Worm (Caenorhabditis elegans): ENCODE measurements around the gene mrps-9.

Gene mrps-9

DNA sequence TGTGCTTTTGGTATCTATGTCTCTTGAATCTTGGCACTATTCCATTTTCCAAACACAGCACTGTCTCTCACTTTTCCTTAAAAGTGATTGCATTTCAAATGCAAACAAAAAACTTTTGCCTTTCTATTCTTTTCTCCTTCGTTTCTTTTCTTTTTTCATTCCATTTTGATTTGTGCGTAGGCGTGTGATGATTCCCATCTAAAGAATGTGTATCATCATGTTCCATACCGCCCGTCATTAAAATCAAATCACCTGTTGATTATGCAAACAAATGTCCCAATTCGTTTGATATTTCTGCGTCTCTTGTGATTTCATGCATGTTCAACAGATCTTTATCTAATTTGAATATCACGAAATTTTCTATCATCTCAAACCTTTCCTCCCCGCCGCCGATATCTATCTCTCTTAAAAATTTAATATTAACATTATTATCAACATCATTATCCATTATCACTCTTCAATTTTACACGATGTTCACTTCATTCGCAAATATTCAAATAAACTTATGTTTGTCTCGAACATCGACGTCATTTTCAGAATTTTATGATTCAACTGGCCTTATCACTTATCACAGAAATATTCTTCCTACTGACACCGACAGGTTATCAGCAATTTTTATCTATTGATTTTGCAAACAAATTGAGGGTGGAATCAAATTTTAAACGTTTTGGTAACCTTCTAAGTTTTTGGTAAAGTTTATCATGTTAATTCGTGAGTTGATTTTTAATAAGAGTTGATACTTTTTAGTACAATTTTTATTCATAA lies 25.6 kb downstream of the mrps-9 start:
- no peak for TF ChIP-seq klf-2 (GFP tag; conservative IDR thresholded peaks at IDR 0.05)
- TF ChIP-seq ref-1 (GFP tag; conservative IDR thresholded peaks at IDR 0.05) = no peak
- no peak for TF ChIP-seq med-1 (GFP tag; optimal IDR thresholded peaks at IDR 0.05; ENCODE audit: insufficient read depth)
- no peak for TF ChIP-seq ztf-23 (GFP tag; IDR thresholded peaks at IDR 0.05)

DNA sequence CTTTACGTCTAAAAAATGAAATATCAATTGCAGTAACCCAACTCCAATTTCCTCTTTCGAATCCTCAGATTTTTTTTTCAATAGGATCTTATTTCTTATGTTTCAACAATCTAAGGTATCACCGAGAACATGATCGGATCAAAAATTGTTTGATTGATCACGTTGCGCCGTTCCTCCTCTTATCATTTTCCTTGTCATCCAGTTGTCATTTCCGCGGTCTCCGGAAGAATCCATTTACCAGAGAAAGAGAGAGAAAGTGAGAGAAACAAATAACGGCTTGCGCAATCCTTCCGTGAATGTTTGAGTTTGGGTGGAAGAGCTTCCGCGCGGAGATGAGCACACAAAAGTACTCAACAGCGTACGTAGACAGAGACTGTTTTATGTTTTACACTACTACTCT lies 27.4 kb downstream of the mrps-9 start:
- TF ChIP-seq ztf-29 (GFP tag; IDR thresholded peaks at IDR 0.05) (no peak), ref-1 (GFP tag; conservative IDR thresholded peaks at IDR 0.05) (no peak), klf-2 (GFP tag; conservative IDR thresholded peaks at IDR 0.05) (no peak), tab-1 (GFP tag; IDR thresholded peaks at IDR 0.05) (no peak), T22C8.4 (GFP tag; IDR thresholded peaks at IDR 0.05) (no peak), ztf-23 (GFP tag; IDR thresholded peaks at IDR 0.05) (no peak), flt-1 (GFP tag; IDR thresholded peaks at IDR 0.05) (no peak), med-1 (GFP tag; optimal IDR thresholded peaks at IDR 0.05; ENCODE audit: insufficient read depth) (no peak), cog-1 (tag; optimal IDR thresholded peaks at IDR 0.05) (no peak)

DNA sequence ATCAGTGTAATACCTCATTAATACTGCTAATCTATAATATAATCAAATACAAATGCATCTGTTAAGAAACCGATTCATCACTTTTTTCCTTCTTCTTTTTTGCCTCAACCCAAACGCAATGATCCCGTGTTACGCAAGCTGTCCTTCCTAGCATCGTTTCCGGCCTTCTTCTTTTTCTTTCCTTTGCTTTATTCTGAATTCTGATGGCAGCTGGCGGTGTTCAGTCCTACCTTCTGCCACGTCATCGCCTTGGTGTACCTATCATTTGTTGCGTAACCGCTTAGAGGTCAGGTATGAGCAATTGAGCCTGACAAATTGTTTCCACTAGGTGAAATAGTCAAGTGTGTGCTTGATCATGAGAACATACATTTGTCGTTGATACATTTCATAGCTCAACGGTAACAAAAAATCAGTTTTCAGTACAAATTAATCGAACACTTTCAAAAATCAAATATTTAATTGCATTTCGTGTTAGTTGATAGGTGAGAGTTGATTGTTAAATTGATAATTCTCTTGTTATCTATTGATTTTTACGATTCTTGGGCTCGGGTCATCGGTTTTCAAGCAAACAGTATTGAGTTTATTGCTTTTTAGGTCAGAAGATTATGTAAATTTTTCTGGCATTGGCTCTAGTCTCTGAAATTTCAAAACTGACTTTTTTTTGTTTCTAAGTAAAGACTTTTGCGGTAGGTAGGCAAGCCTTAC lies 32.5 kb downstream of the mrps-9 start:
- TF ChIP-seq ztf-23 (GFP tag; IDR thresholded peaks at IDR 0.05) (no peak), klf-2 (GFP tag; conservative IDR thresholded peaks at IDR 0.05) (no peak), flt-1 (GFP tag; IDR thresholded peaks at IDR 0.05) (no peak), cog-1 (tag; optimal IDR thresholded peaks at IDR 0.05) (no peak), T22C8.4 (GFP tag; IDR thresholded peaks at IDR 0.05) (no peak), tab-1 (GFP tag; IDR thresholded peaks at IDR 0.05) (no peak), ztf-29 (GFP tag; IDR thresholded peaks at IDR 0.05) (no peak), med-1 (GFP tag; optimal IDR thresholded peaks at IDR 0.05; ENCODE audit: insufficient read depth) (no peak), ref-1 (GFP tag; conservative IDR thresholded peaks at IDR 0.05) (no peak)

DNA sequence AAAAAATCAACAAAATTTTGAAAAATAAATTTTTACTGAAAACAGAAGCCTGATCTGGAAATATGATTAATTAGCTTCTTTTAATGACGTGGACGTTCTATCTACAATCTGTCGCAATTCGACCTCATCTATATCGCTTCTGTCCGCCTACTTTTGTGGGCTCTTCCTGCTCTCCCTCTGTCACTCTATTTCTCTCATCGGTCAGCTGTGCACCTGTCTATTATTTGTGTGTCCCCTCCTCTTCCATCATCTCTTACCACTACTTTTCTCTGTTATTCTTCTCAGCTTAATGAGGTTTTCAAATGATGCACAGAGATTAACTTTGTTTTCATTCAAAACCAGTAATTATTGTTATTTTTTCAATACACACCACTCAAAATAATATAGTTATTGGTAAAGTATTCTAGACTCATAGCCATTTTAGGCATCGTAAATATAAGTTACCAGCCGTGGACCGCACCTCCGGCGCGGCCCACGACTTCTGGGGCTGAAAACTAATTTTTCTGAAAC lies 33.3 kb downstream of the mrps-9 start:
- 0 out of 2 replicates have a peak, but pooled peaks have one; percentile 66 for TF ChIP-seq tab-1 (GFP tag; IDR thresholded peaks at IDR 0.05)
- no peak for TF ChIP-seq T22C8.4 (GFP tag; IDR thresholded peaks at IDR 0.05)

DNA sequence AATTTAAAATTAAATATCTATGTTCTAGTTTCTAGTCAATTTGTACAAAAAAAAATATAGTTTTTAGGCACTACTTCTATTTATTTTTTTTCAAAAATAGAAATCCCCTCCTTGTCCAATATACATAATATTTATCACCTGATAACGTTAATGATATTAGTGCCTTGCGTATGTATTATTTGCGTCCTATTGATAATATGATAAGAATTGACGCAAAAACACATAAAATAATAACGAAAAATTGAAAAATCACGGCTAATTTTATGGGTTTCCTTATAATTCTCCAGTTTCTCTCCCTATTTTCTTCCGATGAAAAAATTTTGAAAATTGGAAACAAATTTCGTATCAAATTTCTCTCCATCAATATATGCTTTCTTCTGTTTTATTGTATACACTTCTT lies 33.9 kb downstream of the mrps-9 start:
- TF ChIP-seq ztf-23 (GFP tag; IDR thresholded peaks at IDR 0.05) (no peak), ztf-29 (GFP tag; IDR thresholded peaks at IDR 0.05) (no peak), cog-1 (tag; optimal IDR thresholded peaks at IDR 0.05) (no peak), T22C8.4 (GFP tag; IDR thresholded peaks at IDR 0.05) (no peak), klf-2 (GFP tag; conservative IDR thresholded peaks at IDR 0.05) (no peak), tab-1 (GFP tag; IDR thresholded peaks at IDR 0.05) (no peak), med-1 (GFP tag; optimal IDR thresholded peaks at IDR 0.05; ENCODE audit: insufficient read depth) (no peak), ref-1 (GFP tag; conservative IDR thresholded peaks at IDR 0.05) (no peak), flt-1 (GFP tag; IDR thresholded peaks at IDR 0.05) (no peak)

DNA sequence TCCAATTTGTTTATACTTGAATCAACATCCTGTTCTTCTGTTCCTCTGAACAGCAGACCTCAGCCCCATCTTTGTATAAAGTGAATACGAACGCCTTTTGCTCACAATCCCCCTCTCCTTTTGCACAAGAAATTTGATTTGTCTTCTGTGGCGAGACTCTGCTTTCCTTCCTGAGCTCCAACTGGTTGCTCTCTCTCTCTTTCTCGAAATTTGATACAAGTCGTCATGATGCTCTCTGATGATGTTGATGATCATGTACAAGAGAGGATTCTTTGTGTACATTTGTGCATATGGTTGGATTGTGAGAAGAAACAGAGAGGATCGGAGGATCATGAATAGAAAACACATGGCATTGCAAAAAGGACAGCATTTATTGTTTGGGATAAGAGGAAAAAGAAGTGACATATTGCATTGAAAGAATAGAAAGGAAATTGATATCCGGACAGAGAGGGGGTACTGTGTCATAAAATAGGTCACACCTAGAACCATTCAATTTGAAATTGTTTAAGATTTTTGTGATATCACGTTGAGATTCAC lies 35.1 kb downstream of the mrps-9 start:
- 0 out of 2 replicates have a peak, but pooled peaks have one; percentile 15 for TF ChIP-seq flt-1 (GFP tag; IDR thresholded peaks at IDR 0.05)
- no peak for TF ChIP-seq cog-1 (tag; optimal IDR thresholded peaks at IDR 0.05)

DNA sequence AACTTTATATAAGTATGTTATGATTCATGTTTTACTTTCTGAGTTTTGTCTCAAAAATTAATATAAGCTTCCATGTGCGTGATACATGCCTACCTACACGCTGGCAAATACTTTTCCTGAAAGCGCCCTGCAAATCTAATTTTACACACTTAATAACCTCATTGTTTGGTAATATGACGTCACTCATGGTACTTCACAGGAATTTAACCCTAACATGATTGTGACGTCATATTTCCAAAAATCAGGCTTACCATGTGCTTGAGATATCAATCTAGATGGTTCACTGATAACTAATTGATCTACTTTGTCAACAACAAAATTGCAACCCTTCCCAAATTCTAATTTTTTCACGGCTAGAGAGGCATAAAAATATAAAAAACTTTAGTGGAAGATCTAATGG lies 37.6 kb downstream of the mrps-9 start:
- no peak for TF ChIP-seq ref-1 (GFP tag; conservative IDR thresholded peaks at IDR 0.05)
- TF ChIP-seq T22C8.4 (GFP tag; IDR thresholded peaks at IDR 0.05) = no peak
- TF ChIP-seq flt-1 (GFP tag; IDR thresholded peaks at IDR 0.05) = no peak
- TF ChIP-seq ztf-23 (GFP tag; IDR thresholded peaks at IDR 0.05) = no peak
- TF ChIP-seq med-1 (GFP tag; optimal IDR thresholded peaks at IDR 0.05; ENCODE audit: insufficient read depth) = no peak

DNA sequence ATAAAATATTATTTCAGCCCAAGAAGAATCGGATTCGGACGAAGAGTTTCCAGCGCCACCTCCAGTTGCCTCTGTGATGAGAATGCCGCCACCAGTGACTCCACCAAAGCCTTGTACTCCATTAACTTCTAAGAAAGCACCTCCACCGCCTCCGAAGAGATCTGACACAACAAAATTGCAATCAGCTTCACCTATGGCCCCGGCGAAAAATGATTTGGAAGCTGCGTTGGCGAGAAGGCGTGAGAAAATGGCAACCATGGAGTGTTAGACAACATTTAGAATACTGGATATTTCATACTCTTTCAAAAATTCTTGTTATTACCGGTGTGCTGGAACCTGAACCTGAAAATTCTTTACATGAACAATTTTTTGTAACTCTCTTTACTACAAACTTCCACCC lies 39.4 kb downstream of the mrps-9 start:
- no peak for TF ChIP-seq flt-1 (GFP tag; IDR thresholded peaks at IDR 0.05)
- TF ChIP-seq ztf-29 (GFP tag; IDR thresholded peaks at IDR 0.05) = no peak
- TF ChIP-seq med-1 (GFP tag; optimal IDR thresholded peaks at IDR 0.05; ENCODE audit: insufficient read depth) = no peak

DNA sequence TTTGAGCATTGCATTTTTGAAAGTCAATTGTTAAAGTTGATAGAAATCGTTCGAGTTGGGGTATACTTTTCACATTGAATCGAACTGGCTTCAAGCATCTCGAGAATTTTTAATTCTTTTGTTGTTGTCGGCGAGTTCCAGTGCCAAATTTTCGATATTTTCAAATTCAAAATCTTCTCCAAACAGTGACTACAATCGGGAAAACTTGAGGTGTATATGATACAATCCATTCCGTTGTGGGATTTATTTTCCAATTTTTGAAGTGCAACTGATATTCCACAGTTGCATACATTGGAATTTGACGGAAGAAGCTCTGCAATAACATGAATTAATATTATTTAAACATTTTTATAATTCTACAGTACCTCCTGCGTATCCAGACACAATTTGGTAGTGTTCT lies 40.0 kb downstream of the mrps-9 start:
- TF ChIP-seq ztf-23 (GFP tag; IDR thresholded peaks at IDR 0.05) = no peak

DNA sequence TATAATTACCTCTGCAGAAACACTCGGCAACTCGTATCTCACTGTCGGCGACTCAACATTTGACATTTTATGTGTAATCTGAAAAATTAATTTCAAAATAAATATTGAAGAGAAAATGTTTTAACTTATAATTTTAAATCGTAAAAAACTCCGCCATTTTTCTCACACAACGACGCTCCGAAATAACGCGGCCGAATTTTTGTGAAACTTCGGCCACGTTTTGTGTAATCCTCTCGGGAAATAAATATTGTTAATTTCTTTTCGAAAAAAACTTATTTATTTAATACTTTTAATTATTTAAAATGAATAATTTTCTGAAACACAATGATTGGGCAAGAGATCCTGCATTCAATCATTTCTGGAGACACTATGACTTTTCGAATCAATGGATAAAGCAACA lies 41.5 kb downstream of the mrps-9 start, which contains the start of the genes F10E9.7 and F10E9.5:
Gene F10E9.7 (minus strand): TSS at position 86 of the 400 bp plus-strand sequence.
Gene F10E9.5 (plus strand): TSS at position 237 of the 400 bp plus-strand sequence.
- TF ChIP-seq ztf-23 (GFP tag; IDR thresholded peaks at IDR 0.05) (peak; percentile 73; the same call in 1 of the 2 replicates), ztf-29 (GFP tag; IDR thresholded peaks at IDR 0.05) (no peak), cog-1 (tag; optimal IDR thresholded peaks at IDR 0.05) (peak; percentile 40), flt-1 (GFP tag; IDR thresholded peaks at IDR 0.05) (peak; percentile 71; the same call in 1 of the 2 replicates), klf-2 (GFP tag; conservative IDR thresholded peaks at IDR 0.05) (0 out of 2 replicates have a peak, but pooled peaks have one; percentile 40), med-1 (GFP tag; optimal IDR thresholded peaks at IDR 0.05; ENCODE audit: insufficient read depth) (no peak)

All from whole organism, midembryonic.